Worm (Caenorhabditis elegans) whole organism, late embryonic: Measurements from ENCODE around the gene C18E9.2.

Source experiments
- C08G9.2 ChIP-seq: sonication (generic microtip); optimal IDR thresholded peaks from 2 replicates; lab custom pipeline; 2016; ENCODE audit warnings: mild to moderate bottlenecking, missing genetic modification characterization, moderate library complexity, missing compliant biosample characterization
- ama-1 ChIP-seq: fragments of 150-350 bp; optimal IDR thresholded peaks from 2 replicates; lab custom pipeline; 2014
- ceh-9 ChIP-seq: sonication (generic microtip); optimal IDR thresholded peaks from 2 replicates; lab custom pipeline; 2016; ENCODE audit warnings: mild to moderate bottlenecking, missing genetic modification characterization, inconsistent platforms, missing compliant biosample characterization
- dmd-4 ChIP-seq: sonication (generic microtip); optimal IDR thresholded peaks from 2 replicates; lab custom pipeline; 2016; ENCODE audit warnings: borderline replicate concordance, missing genetic modification characterization, missing compliant biosample characterization
- eyg-1 ChIP-seq: sonication (generic microtip); optimal IDR thresholded peaks from 2 replicates; lab custom pipeline; 2016; ENCODE audit warnings: missing genotype, missing genetic modification characterization, missing compliant biosample characterization
- nhr-11 ChIP-seq: fragments of 150-350 bp; optimal IDR thresholded peaks from 2 replicates; lab custom pipeline; 2014; ENCODE audit warnings: missing biosample characterization, missing genetic modification characterization
- pha-4 ChIP-seq: fragments of 150-350 bp; optimal IDR thresholded peaks from 2 replicates; lab custom pipeline; 2018; ENCODE audit warnings: missing biosample characterization, missing genetic modification reagents, missing genetic modification characterization
- unc-3 ChIP-seq, 2 experiments: fragments of 200-800 bp in 1 of 2; sonication (Bioruptor generic) in 1 of 2; sonication (generic microtip) in 1 of 2; conservative IDR thresholded peaks in 1 of 2; optimal IDR thresholded peaks in 1 of 2; 2 replicates each; pipeline versions ENCODE4 v1.3.6 to Lab custom; 2016 to 2022; ENCODE audit warnings: missing compliant biosample characterization in 2 of 2, missing genetic modification characterization in 2 of 2, missing genetic modification reagents in 1 of 2
- unc-86 ChIP-seq: sonication (generic microtip); optimal IDR thresholded peaks from 2 replicates; lab custom pipeline; 2016; ENCODE audit warnings: missing genetic modification characterization, missing compliant biosample characterization

- TF ChIP-seq eyg-1 (tag; lab: Kevin White, UChicago) = no peak
- no peak for TF ChIP-seq ama-1 (lab: Kevin White, UChicago)
- no peak for TF ChIP-seq unc-3 (GFP tag; conservative IDR thresholded peaks at IDR 0.05; lab: Robert Waterston, UW)
- no peak for TF ChIP-seq unc-3 (tag; optimal IDR thresholded peaks at IDR 0.05; lab: Kevin White, UChicago)
- TF ChIP-seq nhr-11 (tag; lab: Kevin White, UChicago) = no peak
- no peak for TF ChIP-seq pha-4 (tag; lab: Kevin White, UChicago)
- no peak for TF ChIP-seq dmd-4 (tag; lab: Kevin White, UChicago)
- TF ChIP-seq C08G9.2 (tag; lab: Kevin White, UChicago) = no peak
- TF ChIP-seq unc-86 (tag; lab: Kevin White, UChicago) = no peak
- no peak for TF ChIP-seq ceh-9 (tag; lab: Kevin White, UChicago)
These were observed at the start of gene C18E9.2, which contains the start of gene ndub-3 for ce11 chrII:8964835-8965234.
